Worm (Caenorhabditis elegans): ENCODE data around the gene srh-23.

The srh-23 gene

DNA sequence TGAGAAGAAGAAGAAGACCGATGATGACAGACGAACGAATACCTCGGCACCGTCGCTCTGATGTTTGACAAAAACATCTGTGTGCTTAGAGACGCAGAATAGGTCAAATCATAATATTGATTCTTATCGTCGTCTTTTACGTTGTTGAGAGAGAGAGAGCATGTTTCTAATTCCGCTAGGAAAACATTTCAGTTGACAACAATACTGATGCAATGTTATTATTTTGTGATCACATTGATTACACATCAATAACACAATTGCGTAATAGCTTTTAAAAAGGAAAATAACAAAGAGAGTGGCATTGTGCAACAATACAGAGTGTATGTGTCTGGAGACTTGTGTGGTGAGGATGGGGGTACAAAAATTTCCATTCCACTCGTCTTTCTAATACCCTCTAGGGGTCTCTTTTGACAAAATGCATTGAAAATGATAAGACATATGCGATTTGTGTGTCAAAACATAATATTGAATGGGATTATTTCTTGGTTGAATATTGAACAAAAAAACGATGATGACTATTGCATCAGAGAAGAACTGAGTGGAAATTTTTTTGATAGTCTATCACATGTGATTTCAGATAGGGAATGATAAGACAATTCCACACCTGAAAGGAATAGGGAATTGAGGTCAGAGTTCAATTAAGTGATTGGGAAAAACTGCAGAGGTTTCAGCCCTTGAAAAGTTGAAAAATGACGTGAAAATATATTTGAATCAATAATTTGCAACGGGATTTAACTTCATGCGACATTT, 43.9 kb downstream of the srh-23 start:
- TF ChIP-seq nhr-80 (tag; optimal IDR thresholded peaks at IDR 0.05) = peak; percentile 53
- no peak for TF ChIP-seq akir-1 (GFP tag; optimal IDR thresholded peaks at IDR 0.05)
- TF ChIP-seq cebp-1 (GFP tag; IDR thresholded peaks at IDR 0.05) = peak; percentile 37; the same call in 1 of the 2 replicates
- peak; percentile 48 for TF ChIP-seq cebp-1 (tag; optimal IDR thresholded peaks at IDR 0.05)

DNA sequence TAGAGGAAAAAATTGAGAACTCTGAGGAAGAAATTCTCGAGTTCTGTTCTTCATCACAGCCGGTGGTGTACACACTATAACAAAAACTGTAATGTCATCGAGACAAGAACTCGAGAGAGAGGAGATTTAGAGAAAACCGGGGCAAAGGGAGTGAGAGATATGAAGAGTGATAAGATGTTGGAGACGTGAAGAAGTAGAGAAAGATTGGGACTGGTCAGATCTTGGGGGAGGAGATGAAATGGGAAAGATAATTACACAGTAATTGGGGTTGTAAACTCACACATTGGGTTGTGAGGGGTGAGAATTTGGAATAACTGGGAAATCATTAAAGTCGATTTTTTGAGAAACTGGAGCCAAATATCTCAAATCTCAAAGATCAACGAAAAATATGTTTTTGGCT, 44.9 kb downstream of the srh-23 start:
- TF ChIP-seq him-1 (tag; optimal IDR thresholded peaks at IDR 0.05) = no peak
- TF ChIP-seq madf-3 (GFP tag; IDR thresholded peaks at IDR 0.05) = no peak
- no peak for TF ChIP-seq Y95B8A.8 (GFP tag; IDR thresholded peaks at IDR 0.05)
- no peak for TF ChIP-seq unc-130 (GFP tag; optimal IDR thresholded peaks at IDR 0.05)
- TF ChIP-seq lsl-1 (GFP tag; optimal IDR thresholded peaks at IDR 0.05) = no peak
- no peak for TF ChIP-seq athp-1 (tag; optimal IDR thresholded peaks at IDR 0.05)

DNA sequence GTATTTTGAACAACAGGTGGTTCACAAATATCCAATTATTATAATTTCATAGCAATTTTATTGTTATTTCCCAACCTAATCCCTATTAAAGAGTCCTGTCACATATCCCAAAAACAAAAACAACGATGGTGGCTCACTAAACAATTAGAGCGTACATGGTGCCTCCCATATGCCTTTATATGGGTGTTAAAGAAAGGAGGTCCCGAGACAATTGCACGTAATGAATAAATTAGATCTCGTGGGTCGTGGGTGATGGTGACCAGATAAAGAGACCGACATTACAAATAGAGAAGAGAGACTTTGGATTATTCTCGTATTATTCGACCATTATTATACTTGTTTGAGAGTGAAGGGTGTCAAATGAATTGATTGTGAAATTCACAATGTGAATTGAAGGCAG, 46.3 kb downstream of the srh-23 start:
- no peak for TF ChIP-seq F57A8.1 (GFP tag; optimal IDR thresholded peaks at IDR 0.05)
- TF ChIP-seq Y56A3A.18 (GFP tag; IDR thresholded peaks at IDR 0.05) = no peak
- no peak for TF ChIP-seq ceh-79 (tag; optimal IDR thresholded peaks at IDR 0.05)
- no peak for TF ChIP-seq C06A6.2 (GFP tag; conservative IDR thresholded peaks at IDR 0.05)
- TF ChIP-seq Y53G8AR.9 (GFP tag; conservative IDR thresholded peaks at IDR 0.05) = no peak
- TF ChIP-seq attf-6 (GFP tag; IDR thresholded peaks at IDR 0.05) = no peak
- TF ChIP-seq bed-2 (GFP tag; IDR thresholded peaks at IDR 0.05) = no peak
- no peak for TF ChIP-seq F37B4.10 (GFP tag; IDR thresholded peaks at IDR 0.05)
- TF ChIP-seq gei-17 (GFP tag; optimal IDR thresholded peaks at IDR 0.05) = no peak
- TF ChIP-seq lin-40 (tag; optimal IDR thresholded peaks at IDR 0.05) = no peak
- TF ChIP-seq mcd-1 (GFP tag; IDR thresholded peaks at IDR 0.05) = no peak
- TF ChIP-seq mel-28 (tag; optimal IDR thresholded peaks at IDR 0.05; ENCODE audit: borderline replicate concordance) = no peak
- no peak for TF ChIP-seq fkh-3 (tag; optimal IDR thresholded peaks at IDR 0.05)
- no peak for TF ChIP-seq nhr-120 (GFP tag; IDR thresholded peaks at IDR 0.05)
- no peak for TF ChIP-seq nhr-80 (tag; optimal IDR thresholded peaks at IDR 0.05)

DNA sequence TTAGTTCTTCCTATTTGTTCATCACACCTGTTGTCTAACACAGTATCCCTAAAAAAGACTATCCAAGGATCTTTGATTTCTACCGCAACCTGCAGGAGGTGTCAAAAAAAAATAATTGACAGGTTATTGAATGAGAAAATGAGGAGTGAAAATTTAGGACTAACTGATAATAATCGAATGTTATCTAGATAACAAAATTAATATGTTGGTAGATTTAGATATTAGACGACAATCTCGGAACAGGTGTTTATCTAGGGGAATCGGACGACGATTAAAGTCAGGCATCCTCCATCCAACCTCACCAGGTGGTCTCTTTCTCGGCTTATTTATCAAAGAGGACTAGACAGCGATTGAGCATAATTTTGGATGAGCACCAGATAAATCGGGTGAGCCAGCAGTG, 47.9 kb downstream of the srh-23 start:
- peak; percentile 6 for TF ChIP-seq nhr-80 (tag; optimal IDR thresholded peaks at IDR 0.05)
- TF ChIP-seq hsf-1 (GFP tag; IDR thresholded peaks at IDR 0.05) = no peak

DNA sequence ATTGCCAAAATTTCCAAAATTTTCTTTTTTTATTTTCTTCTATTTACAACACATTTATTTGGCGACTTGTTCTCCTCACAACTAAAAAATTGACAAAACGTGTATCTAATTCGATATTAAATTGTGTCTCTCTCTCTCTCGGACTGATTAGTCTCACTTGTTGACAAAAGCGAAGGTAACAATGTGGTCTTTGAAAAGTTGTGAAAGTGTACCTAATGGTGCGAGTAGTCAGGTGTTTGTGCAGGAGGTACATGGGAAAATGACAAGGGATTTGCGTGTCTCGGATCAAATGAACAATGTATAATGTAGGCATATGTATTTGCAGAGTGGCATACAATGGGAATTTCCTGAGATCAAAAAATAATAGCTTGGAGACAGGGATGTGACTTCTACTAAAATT, 48.6 kb downstream of the srh-23 start:
- TF ChIP-seq nhr-80 (tag; optimal IDR thresholded peaks at IDR 0.05) (peak; percentile 5), let-607 (tag; optimal IDR thresholded peaks at IDR 0.05) (no peak)
